Worm (Caenorhabditis elegans) whole organism, mixed stage, embryonic: ENCODE data around the gene W05B10.3.

Experiments
- ceh-43 ChIP-seq: fragments of 200-800 bp; sonication (Bioruptor generic); optimal IDR thresholded peaks from 2 replicates; lab custom pipeline; 2018; ENCODE audit warnings: mild to moderate bottlenecking, missing genetic modification characterization, moderate library complexity, missing compliant biosample characterization
- ces-1 ChIP-seq: fragments of 150-350 bp; optimal IDR thresholded peaks from 2 replicates; lab custom pipeline; 2014; ENCODE audit warnings: missing biosample characterization, missing genetic modification reagents, missing genetic modification characterization
- cnd-1 ChIP-seq: fragments of 200-800 bp; sonication (Bioruptor generic); optimal IDR thresholded peaks from 2 replicates; lab custom pipeline; 2018; ENCODE audit warnings: mild to moderate bottlenecking, missing genetic modification characterization, missing compliant biosample characterization
- elt-3 ChIP-seq: fragments of 150-350 bp; optimal IDR thresholded peaks from 2 replicates; lab custom pipeline; 2014; ENCODE audit warnings: missing biosample characterization, missing genetic modification characterization
- lin-13 ChIP-seq: fragments of 150-350 bp; optimal IDR thresholded peaks from 2 replicates; lab custom pipeline; 2014; ENCODE audit warnings: missing biosample characterization, missing genetic modification characterization
- mep-1 ChIP-seq: fragments of 150-350 bp; optimal IDR thresholded peaks from 2 replicates; lab custom pipeline; 2017; ENCODE audit warnings: missing biosample characterization, missing genetic modification reagents, missing genetic modification characterization, inconsistent platforms
- pha-4 ChIP-seq: fragments of 150-350 bp; optimal IDR thresholded peaks from 2 replicates; lab custom pipeline; 2018; ENCODE audit warnings: missing biosample characterization, missing genetic modification reagents, missing genetic modification characterization
- snpc-4 ChIP-seq: fragments of 150-350 bp; optimal IDR thresholded peaks from 2 replicates; lab custom pipeline; 2014; ENCODE audit warnings: missing biosample characterization, missing genetic modification characterization
- unc-39 ChIP-seq: fragments of 150-350 bp; optimal IDR thresholded peaks from 2 replicates; lab custom pipeline; 2014; ENCODE audit warnings: missing biosample characterization, missing genetic modification characterization
- unc-62 ChIP-seq: fragments of 150-350 bp; optimal IDR thresholded peaks from 2 replicates; lab custom pipeline; 2014; ENCODE audit warnings: missing biosample characterization, missing genetic modification reagents, missing genetic modification characterization

ce11 chrV:12634746-12635145 is 26.8 kb downstream of the W05B10.3 start:
- TF ChIP-seq lin-13 (tag; lab: Kevin White, UChicago) (no peak), pha-4 (no peak), ces-1 (no peak), snpc-4 (tag; lab: Kevin White, UChicago) (no peak), ceh-43 (GFP tag; lab: Kevin White, UChicago) (no peak), unc-39 (tag; lab: Kevin White, UChicago) (no peak), unc-62 (GFP tag; lab: Kevin White, UChicago) (no peak), cnd-1 (tag; lab: Kevin White, UChicago) (no peak), mep-1 (tag; lab: Kevin White, UChicago) (no peak), elt-3 (tag; lab: Kevin White, UChicago) (no peak)
